Worm (Caenorhabditis elegans) whole organism, L3 larva: Measurements from ENCODE around the gene R08A2.9.

Experiments used
- R02D3.7 ChIP-seq: fragments of 150-350 bp; optimal IDR thresholded peaks from 2 replicates; lab custom pipeline; 2014; ENCODE audit warnings: missing biosample characterization, missing genetic modification characterization
- aly-2 ChIP-seq: fragments of 150-350 bp; optimal IDR thresholded peaks from 2 replicates; lab custom pipeline; 2014; ENCODE audit warnings: missing biosample characterization, missing genetic modification characterization
- ama-1 ChIP-seq: fragments of 150-350 bp; optimal IDR thresholded peaks from 2 replicates; lab custom pipeline; 2018
- ceh-82 ChIP-seq: fragments of 150-350 bp; optimal IDR thresholded peaks from 2 replicates; lab custom pipeline; 2014; ENCODE audit warnings: missing biosample characterization, missing genetic modification characterization
- ceh-9 ChIP-seq: sonication (generic microtip); optimal IDR thresholded peaks from 2 replicates; lab custom pipeline; 2018; ENCODE audit warnings: missing biosample characterization, missing genetic modification characterization
- egl-27 ChIP-seq: sonication (generic microtip); optimal IDR thresholded peaks from 4 replicates; lab custom pipeline; 2017; ENCODE audit warnings: missing biosample characterization, missing genetic modification reagents, missing genetic modification characterization
- egl-5 ChIP-seq: fragments of 150-350 bp; optimal IDR thresholded peaks from 2 replicates; lab custom pipeline; 2017; ENCODE audit warnings: missing biosample characterization, missing genetic modification reagents, missing genetic modification characterization, inconsistent platforms
- elt-1 ChIP-seq: fragments of 150-350 bp; optimal IDR thresholded peaks from 2 replicates; lab custom pipeline; 2014; ENCODE audit warnings: missing biosample characterization, missing genetic modification characterization
- elt-3 ChIP-seq, 3 experiments: fragments of 150-350 bp in 1 of 3; sonication (generic microtip) in 2 of 3; optimal IDR thresholded peaks; 2 replicates in 2 of 3; 4 replicates in 1 of 3; lab custom pipeline; 2014 to 2017; ENCODE audit warnings: missing biosample characterization in 3 of 3, missing genetic modification characterization in 3 of 3
- eor-1 ChIP-seq, 2 experiments: fragments of 150-350 bp; optimal IDR thresholded peaks; 2 replicates each; lab custom pipeline; 2014 to 2018; ENCODE audit warnings: missing biosample characterization in 2 of 2, missing genetic modification characterization in 2 of 2
- fkh-2 ChIP-seq: fragments of 150-350 bp; optimal IDR thresholded peaks from 2 replicates; lab custom pipeline; 2014; ENCODE audit warnings: missing biosample characterization, missing genetic modification reagents, missing genetic modification characterization
- fos-1 ChIP-seq: fragments of 150-350 bp; optimal IDR thresholded peaks from 2 replicates; lab custom pipeline; 2014; ENCODE audit warnings: missing biosample characterization, missing genetic modification characterization
- hmg-11 ChIP-seq: sonication (generic microtip); optimal IDR thresholded peaks from 2 replicates; lab custom pipeline; 2016; ENCODE audit warnings: missing genetic modification characterization, missing compliant biosample characterization
- jun-1 ChIP-seq: fragments of 150-350 bp; optimal IDR thresholded peaks from 2 replicates; lab custom pipeline; 2014; ENCODE audit warnings: missing biosample characterization, missing genetic modification reagents, missing genetic modification characterization
- lin-15B ChIP-seq: fragments of 150-350 bp; optimal IDR thresholded peaks from 2 replicates; lab custom pipeline; 2014; ENCODE audit warnings: missing biosample characterization, missing genetic modification characterization
- lin-39 ChIP-seq: fragments of 150-350 bp; optimal IDR thresholded peaks from 2 replicates; lab custom pipeline; 2018; ENCODE audit warnings: missing biosample characterization, missing genetic modification reagents, missing genetic modification characterization
- lsy-12 ChIP-seq: sonication (generic microtip); optimal IDR thresholded peaks from 2 replicates; lab custom pipeline; 2016; ENCODE audit warnings: mild to moderate bottlenecking, missing genetic modification characterization, missing compliant biosample characterization
- mml-1 ChIP-seq: fragments of 150-350 bp; sonication (generic microtip); optimal IDR thresholded peaks from 3 replicates; lab custom pipeline; 2014; ENCODE audit warnings: missing biosample characterization, missing genetic modification characterization
- nfya-1 ChIP-seq: sonication (generic microtip); optimal IDR thresholded peaks from 2 replicates; lab custom pipeline; 2017; ENCODE audit warnings: missing genetic modification characterization, mild to moderate bottlenecking, missing compliant biosample characterization, antibody characterized with exemption, moderate library complexity; ENCODE audit not compliant: insufficient read depth
- nhr-12 ChIP-seq: fragments of 150-350 bp; optimal IDR thresholded peaks from 2 replicates; lab custom pipeline; 2014; ENCODE audit warnings: missing biosample characterization, missing genetic modification characterization
- nhr-237 ChIP-seq: fragments of 150-350 bp; optimal IDR thresholded peaks from 2 replicates; lab custom pipeline; 2014; ENCODE audit warnings: missing biosample characterization, missing genetic modification characterization
- nhr-25 ChIP-seq: sonication (generic microtip); optimal IDR thresholded peaks from 2 replicates; lab custom pipeline; 2017; ENCODE audit warnings: missing biosample characterization, missing genetic modification characterization
- nhr-43 ChIP-seq: sonication (generic microtip); optimal IDR thresholded peaks from 2 replicates; lab custom pipeline; 2016; ENCODE audit warnings: mild to moderate bottlenecking, missing genetic modification characterization, missing compliant biosample characterization; ENCODE audit not compliant: poor library complexity, severe bottlenecking
- nhr-67 ChIP-seq: fragments of 150-350 bp; optimal IDR thresholded peaks from 2 replicates; lab custom pipeline; 2014; ENCODE audit warnings: missing biosample characterization, missing genetic modification characterization
- nhr-77 ChIP-seq: fragments of 150-350 bp; optimal IDR thresholded peaks from 2 replicates; lab custom pipeline; 2014; ENCODE audit warnings: missing biosample characterization, missing genetic modification characterization
- pqm-1 ChIP-seq: fragments of 150-350 bp; optimal IDR thresholded peaks from 2 replicates; lab custom pipeline; 2017; ENCODE audit warnings: missing biosample characterization, missing genetic modification characterization, inconsistent platforms
- snpc-4 ChIP-seq: fragments of 150-350 bp; optimal IDR thresholded peaks from 2 replicates; lab custom pipeline; 2014; ENCODE audit warnings: missing biosample characterization, missing genetic modification characterization
- unc-62 ChIP-seq: fragments of 150-350 bp; sonication (generic microtip); optimal IDR thresholded peaks from 4 replicates; lab custom pipeline; 2014; ENCODE audit warnings: missing biosample characterization, missing genetic modification reagents, missing genetic modification characterization
- zag-1 ChIP-seq: fragments of 150-350 bp; optimal IDR thresholded peaks from 2 replicates; lab custom pipeline; 2014; ENCODE audit warnings: missing biosample characterization, missing genetic modification characterization
- ztf-11 ChIP-seq: fragments of 150-350 bp; optimal IDR thresholded peaks from 2 replicates; lab custom pipeline; 2014; ENCODE audit warnings: missing biosample characterization, missing genetic modification characterization
- ztf-4 ChIP-seq: fragments of 150-350 bp; optimal IDR thresholded peaks from 2 replicates; lab custom pipeline; 2014; ENCODE audit warnings: missing biosample characterization, missing genetic modification characterization

The R08A2.9 gene

ce11 chrV:14678298-14678697, 29.8 kb upstream of the R08A2.9 start:
- TF ChIP-seq nfya-1 (tag; lab: Kevin White, UChicago) (peak; percentile 80), R02D3.7 (tag; lab: Kevin White, UChicago) (no peak), nhr-77 (no peak), nhr-25 (tag; lab: Kevin White, UChicago) (no peak)
- TF ChIP-seq, all 47 proteins: peak for 1

DNA sequence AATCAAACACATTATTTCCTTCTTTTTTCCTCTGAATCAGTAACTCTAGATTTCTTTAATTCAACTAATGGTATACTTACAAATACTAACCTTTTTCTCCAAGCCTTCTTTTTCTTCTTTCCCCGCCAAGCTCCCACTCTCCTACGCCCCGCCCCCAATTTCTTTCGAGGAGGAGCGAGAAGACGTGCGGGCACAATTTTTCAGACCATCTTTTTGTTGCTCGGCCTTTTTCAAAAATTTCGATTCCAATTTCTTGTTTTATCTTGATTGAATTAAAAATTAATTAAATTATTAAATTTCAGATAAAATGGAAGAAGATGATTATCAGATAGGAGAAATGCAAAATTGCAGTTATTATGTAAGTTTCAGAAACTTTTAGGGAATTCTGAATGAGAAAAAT, 28.0 kb upstream of the R08A2.9 start, which contains the start of gene C47E8.3:
TSS of gene C47E8.3 (plus strand) at position 301 of the 400 bp plus-strand sequence.
- TF ChIP-seq pqm-1 (tag; lab: Kevin White, UChicago) = no peak
- no peak for TF ChIP-seq ztf-11 (tag; lab: Kevin White, UChicago)
- TF ChIP-seq hmg-11 (tag; lab: Kevin White, UChicago) = no peak
- no peak for TF ChIP-seq nhr-237 (tag; lab: Kevin White, UChicago)

ce11 chrV:14682870-14683269, 25.2 kb upstream of the R08A2.9 start:
- TF ChIP-seq lin-39 (no peak), elt-3 (tag; optimal IDR thresholded peaks at IDR 0.05; lab: Kevin White, UChicago) (no peak), fkh-2 (tag; lab: Kevin White, UChicago) (no peak), zag-1 (tag; lab: Kevin White, UChicago) (no peak), jun-1 (tag; lab: Kevin White, UChicago) (no peak), aly-2 (tag; lab: Kevin White, UChicago) (no peak), lin-15B (tag; lab: Kevin White, UChicago) (no peak), nhr-12 (tag; lab: Kevin White, UChicago) (no peak), eor-1 (tag; optimal IDR thresholded peaks at IDR 0.05; lab: Kevin White, UChicago) (no peak), ceh-82 (tag; lab: Kevin White, UChicago) (no peak), egl-27 (no peak), elt-1 (tag; lab: Kevin White, UChicago) (no peak), unc-62 (GFP tag; lab: Kevin White, UChicago) (no peak), fos-1 (no peak), nhr-43 (tag; lab: Kevin White, UChicago) (no peak), ama-1 (lab: Kevin White, UChicago) (no peak)

- TF ChIP-seq ama-1 (lab: Kevin White, UChicago) (peak; percentile 83), nhr-67 (tag; lab: Kevin White, UChicago) (no peak), lin-15B (tag; lab: Kevin White, UChicago) (no peak)
Measured at ce11 chrV:14683291-14683690, 24.8 kb upstream of the R08A2.9 start.

ce11 chrV:14683926-14684325, 24.1 kb upstream of the R08A2.9 start:
- no peak for TF ChIP-seq egl-5 (tag; lab: Kevin White, UChicago)
- no peak for TF ChIP-seq mml-1 (tag; lab: Kevin White, UChicago)
- no peak for TF ChIP-seq ceh-9 (tag; lab: Kevin White, UChicago)
- no peak for TF ChIP-seq snpc-4
- TF ChIP-seq lin-39 = no peak
- TF ChIP-seq nfya-1 (tag; lab: Kevin White, UChicago) = no peak
- no peak for TF ChIP-seq R02D3.7 (tag; lab: Kevin White, UChicago)
- no peak for TF ChIP-seq pqm-1 (tag; lab: Kevin White, UChicago)
- no peak for TF ChIP-seq lsy-12 (tag; lab: Kevin White, UChicago)
- no peak for TF ChIP-seq elt-3 (tag; optimal IDR thresholded peaks at IDR 0.05; lab: Kevin White, UChicago)
- TF ChIP-seq fkh-2 (tag; lab: Kevin White, UChicago) = no peak
- no peak for TF ChIP-seq fos-1
- TF ChIP-seq ztf-4 = no peak
